Worm (Caenorhabditis elegans) whole organism, midembryonic: ENCODE results near the gene sra-31.

Experiments used
- T22C8.4 ChIP-seq: fragments of 200-800 bp; sonication (Bioruptor generic); IDR thresholded peaks from 2 replicates; pipeline ENCODE4 v1.3.6; 2022; ENCODE audit warnings: missing genetic modification characterization, missing compliant biosample characterization
- flt-1 ChIP-seq: fragments of 200-800 bp; sonication (Bioruptor generic); IDR thresholded peaks from 2 replicates; pipeline ENCODE4 v1.3.6; 2022; ENCODE audit warnings: missing genetic modification characterization, missing compliant biosample characterization
- ref-1 ChIP-seq: fragments of 200-800 bp; sonication (Bioruptor generic); conservative IDR thresholded peaks from 2 replicates; pipeline ENCODE4 v1.3.6; 2022; ENCODE audit warnings: missing genetic modification reagents, missing genetic modification characterization, missing compliant biosample characterization
- ztf-23 ChIP-seq: fragments of 200-800 bp; sonication (Bioruptor generic); IDR thresholded peaks from 2 replicates; pipeline ENCODE4 v1.3.6; 2022; ENCODE audit warnings: missing genetic modification reagents, missing genetic modification characterization, missing compliant biosample characterization
- ztf-29 ChIP-seq: fragments of 200-800 bp; sonication (Bioruptor generic); IDR thresholded peaks from 2 replicates; pipeline ENCODE4 v1.3.6; 2022; ENCODE audit warnings: missing genetic modification reagents, missing genetic modification characterization, missing compliant biosample characterization

DNA sequence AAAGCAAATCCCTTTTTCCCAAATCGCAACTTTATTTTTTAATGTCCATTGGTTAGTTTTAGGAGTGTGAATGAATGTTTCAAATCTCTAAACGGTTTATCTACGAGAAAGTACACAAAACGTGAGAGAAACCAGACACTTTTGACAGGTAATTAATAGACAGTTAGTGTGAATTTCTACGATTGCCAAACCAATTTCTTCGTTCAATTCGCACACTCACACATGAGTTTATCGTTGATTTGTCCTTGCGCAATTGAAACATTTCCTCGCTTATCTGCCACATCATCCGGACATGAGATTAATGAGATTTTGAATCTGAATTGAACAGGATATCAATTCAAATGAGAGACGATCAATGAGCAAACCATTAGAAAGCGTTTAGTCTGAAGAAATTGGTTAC is 32.0 kb upstream of the sra-31 start:
- TF ChIP-seq flt-1 (no peak), ref-1 (GFP tag; lab: Robert Waterston, UW) (no peak), ztf-29 (no peak), ztf-23 (GFP tag; lab: Robert Waterston, UW) (no peak), T22C8.4 (GFP tag; lab: Robert Waterston, UW) (no peak)
